Worm (Caenorhabditis elegans) whole organism, L4 larva: ENCODE measurements around the gene eng-1.

Experiments used
- T20F7.1 ChIP-seq: fragments of 200-800 bp; sonication (Bioruptor generic); optimal IDR thresholded peaks from 2 replicates; lab custom pipeline; 2018; ENCODE audit warnings: mild to moderate bottlenecking, missing genetic modification characterization, missing compliant biosample characterization
- ZK337.2 ChIP-seq: fragments of 200-800 bp; sonication (Bioruptor generic); IDR thresholded peaks from 2 replicates; pipeline ENCODE4 v1.3.6; 2022; ENCODE audit warnings: missing genetic modification reagents, missing genetic modification characterization, missing compliant biosample characterization
- aha-1 ChIP-seq: fragments of 150-350 bp; peaks from one replicate; lab custom pipeline; 2014; ENCODE audit warnings: missing biosample characterization, missing genetic modification characterization
- ama-1 ChIP-seq: fragments of 150-350 bp; optimal IDR thresholded peaks from 2 replicates; lab custom pipeline; 2014; ENCODE audit warnings: inconsistent platforms, mixed read lengths
- arid-1 ChIP-seq: fragments of 200-800 bp; sonication (Bioruptor generic); conservative IDR thresholded peaks from 2 replicates; pipeline ENCODE4 v1.3.6; 2022; ENCODE audit warnings: missing genetic modification reagents, missing genetic modification characterization, missing compliant biosample characterization
- attf-4 ChIP-seq: sonication (generic microtip); optimal IDR thresholded peaks from 3 replicates; lab custom pipeline; 2017; ENCODE audit warnings: missing biosample characterization, missing genetic modification characterization
- ceh-62 ChIP-seq: sonication (generic microtip); optimal IDR thresholded peaks from 2 replicates; lab custom pipeline; 2017; ENCODE audit warnings: missing biosample characterization, missing genetic modification characterization
- daf-16 ChIP-seq, 3 experiments: sonication (generic microtip); optimal IDR thresholded peaks; 2 replicates each; lab custom pipeline; 2016 to 2017; ENCODE audit warnings: missing genetic modification characterization in 3 of 3, missing genetic modification reagents in 3 of 3, mild to moderate bottlenecking in 2 of 3, missing compliant biosample characterization in 2 of 3, missing biosample characterization in 1 of 3, moderate library complexity in 1 of 3
- daf-8 ChIP-seq: fragments of 200-800 bp; sonication (Bioruptor generic); IDR thresholded peaks from 2 replicates; pipeline ENCODE4 v1.3.6; 2022; ENCODE audit warnings: missing genetic modification characterization, missing compliant biosample characterization
- dmd-6 ChIP-seq: fragments of 200-800 bp; sonication (Bioruptor generic); IDR thresholded peaks from 2 replicates; pipeline ENCODE4 v1.3.6; 2022; ENCODE audit warnings: missing genetic modification reagents, missing genetic modification characterization, missing compliant biosample characterization
- dve-1 ChIP-seq: sonication (generic microtip); optimal IDR thresholded peaks from 2 replicates; lab custom pipeline; 2017; ENCODE audit warnings: antibody characterized with exemption, mild to moderate bottlenecking, missing genetic modification characterization, missing compliant biosample characterization; ENCODE audit not compliant: insufficient read depth
- fos-1 ChIP-seq: fragments of 150-350 bp; optimal IDR thresholded peaks from 2 replicates; lab custom pipeline; 2014; ENCODE audit warnings: missing biosample characterization, missing genetic modification characterization
- hlh-11 ChIP-seq: fragments of 200-800 bp; sonication (Bioruptor generic); optimal IDR thresholded peaks from 2 replicates; lab custom pipeline; 2018; ENCODE audit warnings: mild to moderate bottlenecking, missing genetic modification characterization, missing compliant biosample characterization
- jun-1 ChIP-seq: fragments of 150-350 bp; optimal IDR thresholded peaks from 2 replicates; lab custom pipeline; 2014; ENCODE audit warnings: missing biosample characterization, missing genetic modification reagents, missing genetic modification characterization
- lim-7 ChIP-seq: fragments of 200-800 bp; sonication (Bioruptor generic); IDR thresholded peaks from 2 replicates; pipeline ENCODE4 v1.3.6; 2022; ENCODE audit warnings: missing genetic modification characterization, missing compliant biosample characterization
- lin-39 ChIP-seq: fragments of 150-350 bp; optimal IDR thresholded peaks from 2 replicates; lab custom pipeline; 2014; ENCODE audit warnings: missing biosample characterization, missing genetic modification reagents, missing genetic modification characterization
- lsy-2 ChIP-seq, 2 experiments: fragments of 150-350 bp in 1 of 2; sonication (generic microtip) in 1 of 2; optimal IDR thresholded peaks; 2 replicates each; lab custom pipeline; 2014 to 2017; ENCODE audit warnings: missing biosample characterization in 2 of 2, missing genetic modification characterization in 2 of 2
- madf-5 ChIP-seq, 2 experiments: fragments of 200-800 bp; sonication (Bioruptor generic); IDR thresholded peaks; 2 replicates each; pipeline ENCODE4 v1.3.6; 2022; ENCODE audit warnings: missing compliant biosample characterization in 2 of 2, missing genetic modification characterization in 2 of 2
- mdt-29 ChIP-seq: fragments of 200-800 bp; sonication (Bioruptor generic); IDR thresholded peaks from 2 replicates; pipeline ENCODE4 v1.3.6; 2022; ENCODE audit warnings: missing genetic modification reagents, missing genetic modification characterization, missing compliant biosample characterization
- mep-1 ChIP-seq: fragments of 150-350 bp; sonication (generic microtip); optimal IDR thresholded peaks from 3 replicates; lab custom pipeline; 2014; ENCODE audit warnings: missing biosample characterization, missing genetic modification characterization
- nhr-28 ChIP-seq: fragments of 150-350 bp; optimal IDR thresholded peaks from 2 replicates; lab custom pipeline; 2014; ENCODE audit warnings: missing biosample characterization, missing genetic modification characterization
- nhr-6 ChIP-seq: fragments of 150-350 bp; optimal IDR thresholded peaks from 2 replicates; lab custom pipeline; 2014; ENCODE audit warnings: missing biosample characterization, missing genetic modification characterization
- nhr-76 ChIP-seq: fragments of 150-350 bp; optimal IDR thresholded peaks from 2 replicates; lab custom pipeline; 2014; ENCODE audit warnings: missing biosample characterization, missing genetic modification characterization
- pha-4 ChIP-seq, 2 experiments: fragments of 150-350 bp in 1 of 2; fragments of 200-800 bp in 1 of 2; sonication (Bioruptor generic) in 1 of 2; IDR thresholded peaks in 1 of 2; optimal IDR thresholded peaks in 1 of 2; 2 replicates each; pipeline versions ENCODE4 v1.3.6 to Lab custom; 2014 to 2022; ENCODE audit warnings: missing genetic modification characterization in 2 of 2, missing genetic modification reagents in 2 of 2, missing biosample characterization in 1 of 2, missing compliant biosample characterization in 1 of 2
- skn-1 ChIP-seq: fragments of 150-350 bp; optimal IDR thresholded peaks from 2 replicates; lab custom pipeline; 2014; ENCODE audit warnings: missing biosample characterization, missing genetic modification characterization
- spr-3 ChIP-seq: fragments of 200-800 bp; sonication (Bioruptor generic); optimal IDR thresholded peaks from 2 replicates; lab custom pipeline; 2018; ENCODE audit warnings: mild to moderate bottlenecking, missing genetic modification characterization, missing compliant biosample characterization
- tra-1 ChIP-seq: fragments of 200-800 bp; sonication (Bioruptor generic); IDR thresholded peaks from 2 replicates; pipeline ENCODE4 v1.3.6; 2022; ENCODE audit warnings: missing genetic modification reagents, missing genetic modification characterization, missing compliant biosample characterization
- unc-130 ChIP-seq: sonication (generic microtip); optimal IDR thresholded peaks from 2 replicates; lab custom pipeline; 2016; ENCODE audit warnings: missing genetic modification reagents, missing genetic modification characterization, missing compliant biosample characterization
- unc-39 ChIP-seq: sonication (generic microtip); optimal IDR thresholded peaks from 2 replicates; lab custom pipeline; 2017; ENCODE audit warnings: missing biosample characterization, missing genetic modification characterization
- vab-7 ChIP-seq: fragments of 200-800 bp; sonication (Bioruptor generic); IDR thresholded peaks from 2 replicates; pipeline ENCODE4 v1.3.6; 2022; ENCODE audit warnings: missing genetic modification reagents, missing genetic modification characterization, missing compliant biosample characterization
- zip-11 ChIP-seq: fragments of 200-800 bp; sonication (Bioruptor generic); IDR thresholded peaks from 2 replicates; pipeline ENCODE4 v1.3.6; 2022; ENCODE audit warnings: missing genetic modification characterization, missing compliant biosample characterization
- ztf-7 ChIP-seq: fragments of 150-350 bp; optimal IDR thresholded peaks from 2 replicates; lab custom pipeline; 2014; ENCODE audit warnings: missing biosample characterization, missing genetic modification characterization

The eng-1 gene

DNA sequence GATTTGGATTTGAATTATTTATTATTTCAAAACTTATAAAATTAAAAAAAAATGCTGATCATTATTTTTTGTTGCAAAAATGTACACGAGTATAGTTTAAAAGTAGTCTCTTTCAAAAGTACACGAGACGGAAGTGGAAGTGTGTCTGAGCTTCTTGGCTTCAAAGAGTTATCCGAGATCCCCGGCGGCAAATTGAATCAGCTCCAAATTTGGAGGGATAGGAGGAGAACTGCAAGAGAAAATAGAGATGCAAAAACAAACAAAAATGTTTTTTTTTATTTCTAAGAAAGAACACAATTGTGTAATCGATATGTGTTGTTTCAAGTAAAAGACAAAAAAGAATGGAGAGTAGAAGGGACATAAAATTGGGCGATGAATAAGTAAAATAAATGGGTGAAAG, 34.3 kb upstream of the eng-1 start:
- TF ChIP-seq T20F7.1 (GFP tag; lab: Kevin White, UChicago) (no peak), lim-7 (GFP tag; lab: Robert Waterston, UW) (no peak)
- TF ChIP-seq, all 104 proteins: peak for 0

- TF ChIP-seq nhr-6 (tag; lab: Kevin White, UChicago) (peak; percentile 96), daf-16 (GFP tag; optimal IDR thresholded peaks at IDR 0.05; lab: Kevin White, UChicago) (no peak), daf-16 (tag; optimal IDR thresholded peaks at IDR 0.05; lab: Kevin White, UChicago) (peak; percentile 18), mep-1 (peak; percentile 44), lim-7 (GFP tag; lab: Robert Waterston, UW) (no peak), pha-4 (GFP tag; IDR thresholded peaks at IDR 0.05; lab: Robert Waterston, UW) (no peak), pha-4 (tag; optimal IDR thresholded peaks at IDR 0.05; lab: Kevin White, UChicago) (peak; percentile 22), dve-1 (peak; percentile 52), hlh-11 (peak; percentile 23), zip-11 (GFP tag; lab: Robert Waterston, UW) (no peak), lsy-2 (tag; optimal IDR thresholded peaks at IDR 0.05; lab: Kevin White, UChicago) (peak in 1 of 2 experiments; percentile 58), unc-39 (no peak), nhr-28 (tag; lab: Kevin White, UChicago) (peak; percentile 10)
These were observed 32.4 kb upstream of the eng-1 start for ce11 chrIII:5900709-5901108.

ce11 chrIII:5898631-5899030, 30.3 kb upstream of the eng-1 start:
- no peak for TF ChIP-seq vab-7 (GFP tag; lab: Robert Waterston, UW)
- TF ChIP-seq hlh-11, result peak; percentile 24

ce11 chrIII:5897468-5897867, 29.2 kb upstream of the eng-1 start:
- TF ChIP-seq daf-8 (GFP tag; lab: Robert Waterston, UW) (no peak), daf-16 (GFP tag; optimal IDR thresholded peaks at IDR 0.05; lab: Kevin White, UChicago) (no peak), daf-16 (tag; optimal IDR thresholded peaks at IDR 0.05; lab: Kevin White, UChicago) (no peak), arid-1 (GFP tag; lab: Robert Waterston, UW) (no peak), lin-39 (tag; lab: Kevin White, UChicago) (no peak), tra-1 (no peak), pha-4 (GFP tag; IDR thresholded peaks at IDR 0.05; lab: Robert Waterston, UW) (no peak), pha-4 (tag; optimal IDR thresholded peaks at IDR 0.05; lab: Kevin White, UChicago) (no peak), nhr-6 (tag; lab: Kevin White, UChicago) (no peak), ZK337.2 (GFP tag; lab: Robert Waterston, UW) (no peak), mep-1 (peak; percentile 15), skn-1 (no peak), aha-1 (tag; lab: Kevin White, UChicago) (peak; percentile 4)

DNA sequence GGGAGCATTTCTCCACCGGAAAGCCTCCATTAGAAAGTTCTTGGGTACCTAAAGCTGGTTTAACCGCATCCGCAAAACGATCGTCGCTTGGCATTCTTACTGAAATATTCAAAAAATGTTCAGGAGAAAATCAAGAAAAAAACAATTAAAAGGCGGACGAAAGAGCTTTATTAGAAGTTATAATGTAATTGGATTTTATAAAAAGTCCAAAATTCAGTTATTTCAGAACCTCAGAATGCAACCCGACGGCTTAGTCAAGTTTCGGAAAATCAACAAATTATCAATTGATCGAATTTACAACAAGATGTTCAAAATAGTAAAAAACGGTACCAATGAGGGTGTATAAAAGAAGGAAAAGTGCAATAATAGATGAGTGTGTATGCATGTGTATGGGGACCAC, 27.6 kb upstream of the eng-1 start, which contains the start of gene pxl-1:
pxl-1 (minus strand) TSS at position 101 of the 400 bp plus-strand sequence.
- TF ChIP-seq ZK337.2 (GFP tag; lab: Robert Waterston, UW), result no peak

- TF ChIP-seq madf-5 (GFP tag; IDR thresholded peaks at IDR 0.05; lab: Robert Waterston, UW) (no peak), dmd-6 (GFP tag; lab: Robert Waterston, UW) (no peak), ztf-7 (tag; lab: Kevin White, UChicago) (no peak), mdt-29 (no peak), ceh-62 (tag; lab: Kevin White, UChicago) (no peak), spr-3 (no peak), ama-1 (lab: Kevin White, UChicago) (no peak), nhr-76 (no peak), attf-4 (tag; lab: Kevin White, UChicago) (no peak), jun-1 (tag; lab: Kevin White, UChicago) (no peak), fos-1 (no peak), unc-130 (GFP tag; lab: Kevin White, UChicago) (no peak)
These were observed 24.6 kb upstream of the eng-1 start for ce11 chrIII:5892909-5893308.
